Fruit fly (Drosophila melanogaster) whole organism, adult: ENCODE results near the gene Jhbp4.
A peak's percentile ranks its signal among the peaks of the same experiment; 100 is the strongest.

ENCODE experiments used
- CG11617 ChIP-seq: fragments of 200-800 bp; sonication (Bioruptor generic); optimal IDR thresholded peaks from 2 replicates; lab custom pipeline; 2017; ENCODE audit warnings: mild to moderate bottlenecking, missing biosample characterization, missing genetic modification reagents, missing genetic modification characterization
- CG12768 ChIP-seq: fragments of 200-800 bp; sonication (Bioruptor generic); optimal IDR thresholded peaks from 2 replicates; lab custom pipeline; 2017; ENCODE audit warnings: missing biosample characterization, missing genetic modification characterization, mild to moderate bottlenecking, moderate library complexity, missing genetic modification reagents
- CG14711 ChIP-seq: fragments of 200-800 bp; sonication (Bioruptor generic); optimal IDR thresholded peaks from 2 replicates; lab custom pipeline; 2018; ENCODE audit warnings: missing biosample characterization, mild to moderate bottlenecking, missing genetic modification characterization, moderate library complexity
- CG1620 ChIP-seq: fragments of 200-800 bp; sonication (Bioruptor generic); optimal IDR thresholded peaks from 2 replicates; lab custom pipeline; 2016; ENCODE audit warnings: missing biosample characterization, missing genetic modification characterization
- CG33017 ChIP-seq: fragments of 200-800 bp; sonication (Bioruptor generic); optimal IDR thresholded peaks from 2 replicates; lab custom pipeline; 2018; ENCODE audit warnings: missing biosample characterization, mild to moderate bottlenecking, missing genetic modification characterization, moderate library complexity
- CG5204 ChIP-seq: fragments of 200-800 bp; sonication (Bioruptor generic); optimal IDR thresholded peaks from 2 replicates; lab custom pipeline; 2016; ENCODE audit warnings: missing biosample characterization, missing genetic modification characterization
- CG7045 ChIP-seq: fragments of 200-800 bp; sonication (Bioruptor generic); optimal IDR thresholded peaks from 2 replicates; lab custom pipeline; 2017; ENCODE audit warnings: missing biosample characterization, mild to moderate bottlenecking, missing genetic modification characterization
- CG7101 ChIP-seq: fragments of 200-800 bp; sonication (Bioruptor generic); optimal IDR thresholded peaks from 2 replicates; lab custom pipeline; 2018; ENCODE audit warnings: missing biosample characterization, mild to moderate bottlenecking, missing genetic modification characterization, moderate library complexity
- Clk ChIP-seq: fragments of 200-800 bp; sonication (Bioruptor generic); optimal IDR thresholded peaks from 2 replicates; lab custom pipeline; 2017; ENCODE audit warnings: missing biosample characterization, missing genetic modification characterization
- Crg-1 ChIP-seq: fragments of 200-800 bp; sonication (Bioruptor generic); optimal IDR thresholded peaks from 2 replicates; lab custom pipeline; 2016; ENCODE audit warnings: missing biosample characterization, missing genetic modification characterization
- Hr96 ChIP-seq: fragments of 200-800 bp; sonication (Bioruptor generic); optimal IDR thresholded peaks from 2 replicates; lab custom pipeline; 2016; ENCODE audit warnings: missing biosample characterization, missing genetic modification characterization
- Mnt ChIP-seq: fragments of 200-800 bp; sonication (Bioruptor generic); optimal IDR thresholded peaks from 2 replicates; lab custom pipeline; 2016; ENCODE audit warnings: missing biosample characterization, mild to moderate bottlenecking, missing genetic modification characterization
- bab1 ChIP-seq: fragments of 200-800 bp; sonication (Bioruptor generic); optimal IDR thresholded peaks from 3 replicates; lab custom pipeline; 2019; ENCODE audit warnings: missing biosample characterization, mild to moderate bottlenecking, missing genetic modification characterization, moderate library complexity
- cic ChIP-seq: fragments of 200-800 bp; sonication (Bioruptor generic); optimal IDR thresholded peaks from 2 replicates; lab custom pipeline; 2017; ENCODE audit warnings: missing biosample characterization, mild to moderate bottlenecking, missing genetic modification characterization, moderate library complexity
- cnc ChIP-seq, 2 experiments: fragments of >200 bp; optimal IDR thresholded peaks; 2 replicates each; lab custom pipeline; 2017
- kay ChIP-seq: fragments of 200-800 bp; sonication (Bioruptor generic); peaks from one replicate; lab custom pipeline; 2016; ENCODE audit warnings: missing biosample characterization, missing genetic modification characterization, borderline replicate concordance
- ovo ChIP-seq: fragments of 200-800 bp; sonication (Bioruptor generic); optimal IDR thresholded peaks from 2 replicates; lab custom pipeline; 2016; ENCODE audit warnings: missing biosample characterization, missing genetic modification characterization
- pad ChIP-seq: fragments of 200-800 bp; sonication (Bioruptor generic); optimal IDR thresholded peaks from 3 replicates; lab custom pipeline; 2017; ENCODE audit warnings: missing biosample characterization, missing genetic modification characterization, mild to moderate bottlenecking, moderate library complexity, missing genetic modification reagents
- tj ChIP-seq: fragments of 200-800 bp; sonication (Bioruptor generic); optimal IDR thresholded peaks from 3 replicates; lab custom pipeline; 2017; ENCODE audit warnings: missing biosample characterization, mild to moderate bottlenecking, missing genetic modification characterization, moderate library complexity
- toe ChIP-seq: fragments of 200-800 bp; sonication (Bioruptor generic); optimal IDR thresholded peaks from 2 replicates; lab custom pipeline; 2016; ENCODE audit warnings: missing biosample characterization, missing genetic modification characterization

Gene Jhbp4

DNA sequence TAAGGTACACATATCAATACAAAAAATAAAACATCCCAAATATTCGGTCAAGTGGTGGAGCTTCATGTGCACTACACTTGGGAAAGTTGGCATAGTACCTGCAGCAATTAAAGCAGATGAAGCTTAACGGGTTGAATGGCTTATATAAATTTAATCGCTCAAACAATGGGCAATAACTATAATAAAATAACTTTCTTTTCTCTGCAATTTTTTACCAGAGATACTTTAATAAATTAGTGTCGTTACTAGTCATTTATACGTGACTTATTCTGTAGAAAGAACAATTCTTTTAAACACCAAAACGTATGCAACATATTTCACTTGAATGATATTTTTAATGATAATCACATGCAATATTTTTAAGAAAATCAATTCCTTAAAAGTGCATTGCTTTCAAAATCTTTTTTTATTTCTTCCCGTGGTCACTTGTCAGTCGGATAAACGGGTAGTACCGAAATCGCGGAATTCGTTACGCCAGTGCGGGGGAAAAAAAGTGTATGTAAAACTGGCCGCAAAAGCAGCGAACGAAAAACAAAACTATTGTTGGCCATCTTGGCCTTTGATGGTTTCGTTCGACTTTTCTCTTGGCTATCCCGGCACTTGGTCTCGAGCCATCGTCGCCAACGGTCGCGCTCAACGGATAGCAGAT lies at the start of gene Jhbp4:
Gene Jhbp4 (plus strand): TSS at position 599 of the 649 bp plus-strand sequence.
- no peak for TF ChIP-seq Hr96 (GFP tag; lab: Kevin White, UChicago)
- no peak for TF ChIP-seq Crg-1 (GFP tag; lab: Kevin White, UChicago)
- no peak for TF ChIP-seq CG33017 (tag; lab: Kevin White, UChicago)
- TF ChIP-seq CG7101 (tag; lab: Kevin White, UChicago), result no peak
- no peak for TF ChIP-seq CG11617
- no peak for TF ChIP-seq CG7045
- TF ChIP-seq CG14711 (tag; lab: Kevin White, UChicago), result no peak
- no peak for TF ChIP-seq toe
- TF ChIP-seq CG5204 (GFP tag; lab: Kevin White, UChicago), result no peak
- no peak for TF ChIP-seq tj (GFP tag; lab: Kevin White, UChicago)
- TF ChIP-seq Mnt (GFP tag; lab: Kevin White, UChicago), result no peak
- no peak for TF ChIP-seq bab1 (GFP tag; lab: Kevin White, UChicago)
- no peak for TF ChIP-seq cic (GFP tag; lab: Kevin White, UChicago)
- TF ChIP-seq pad (GFP tag; lab: Kevin White, UChicago), result no peak

DNA sequence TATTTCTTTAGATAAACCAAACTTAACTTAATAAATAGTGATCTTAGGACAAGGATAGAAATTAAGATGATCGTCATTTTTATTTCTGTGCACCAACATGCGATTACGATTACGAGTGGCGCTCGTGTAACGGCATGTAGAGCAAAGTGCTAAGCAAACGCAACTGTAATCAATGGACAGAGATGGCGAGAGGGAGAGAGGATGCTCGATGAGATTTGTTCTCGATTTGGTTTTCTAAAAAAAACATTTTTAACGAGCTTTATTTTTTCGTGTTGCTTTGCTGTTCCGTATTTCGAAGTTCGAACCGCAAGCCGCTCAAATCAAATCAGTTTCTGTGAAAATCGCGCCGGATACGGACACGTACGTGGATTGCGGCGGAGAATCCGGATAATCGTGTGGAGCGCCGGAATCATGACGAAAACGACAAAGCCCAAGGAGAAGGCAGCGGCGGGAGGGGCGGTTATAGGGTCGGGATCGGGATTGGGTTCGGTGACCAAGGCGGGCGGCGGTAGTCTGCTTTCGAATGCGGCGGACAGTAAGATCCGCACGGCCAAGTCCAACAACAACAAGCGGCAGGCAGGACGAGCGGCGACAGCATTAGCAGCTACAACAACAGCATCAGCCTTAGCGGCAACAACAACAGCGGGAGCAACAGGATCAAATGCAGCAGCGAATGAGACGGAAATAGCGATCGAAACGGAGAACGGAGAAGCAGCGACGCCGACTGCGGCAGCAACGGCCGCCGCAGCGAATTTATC lies 49.3 kb upstream of the Jhbp4 start:
- peak; percentile 4 for TF ChIP-seq cic (GFP tag; lab: Kevin White, UChicago)
- peak; percentile 69 for TF ChIP-seq ovo (GFP tag; lab: Kevin White, UChicago)
- no peak for TF ChIP-seq CG12768 (GFP tag; lab: Kevin White, UChicago)
- TF ChIP-seq pad (GFP tag; lab: Kevin White, UChicago), result no peak

- TF ChIP-seq CG14711 (tag; lab: Kevin White, UChicago) (no peak), tj (GFP tag; lab: Kevin White, UChicago) (peak; percentile 58)
Observed at dm6 chr3R:15994573-15994869, 48.8 kb upstream of the Jhbp4 start.

- no peak for TF ChIP-seq Hr96 (GFP tag; lab: Kevin White, UChicago)
Observed at dm6 chr3R:15998972-15999721, 44.2 kb upstream of the Jhbp4 start.

DNA sequence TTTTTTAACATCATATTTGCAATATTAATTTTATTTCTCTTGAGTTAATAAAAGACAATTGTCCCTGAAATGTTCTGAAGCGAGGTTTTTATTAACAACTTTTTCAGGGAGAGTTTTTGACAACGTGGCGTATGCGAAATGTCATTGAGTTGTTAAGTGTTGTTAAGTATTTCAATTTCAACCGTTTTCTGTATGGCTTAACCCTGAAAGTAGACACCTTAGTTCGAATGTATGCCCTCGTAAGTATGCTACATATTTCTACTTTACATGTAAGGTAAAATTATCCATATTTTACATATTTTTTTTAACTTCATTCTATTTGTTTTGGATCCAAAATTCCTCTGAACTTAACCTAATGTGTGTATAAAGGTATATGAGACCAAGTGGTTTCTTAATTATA lies 39.3 kb upstream of the Jhbp4 start:
- TF ChIP-seq bab1 (GFP tag; lab: Kevin White, UChicago), result peak; percentile 59
- no peak for TF ChIP-seq ovo (GFP tag; lab: Kevin White, UChicago)
- TF ChIP-seq Crg-1 (GFP tag; lab: Kevin White, UChicago), result peak; percentile 6
- peak; percentile 80 for TF ChIP-seq kay (GFP tag; lab: Kevin White, UChicago)
- no peak for TF ChIP-seq Hr96 (GFP tag; lab: Kevin White, UChicago)
- TF ChIP-seq pad (GFP tag; lab: Kevin White, UChicago), result peak; percentile 8

DNA sequence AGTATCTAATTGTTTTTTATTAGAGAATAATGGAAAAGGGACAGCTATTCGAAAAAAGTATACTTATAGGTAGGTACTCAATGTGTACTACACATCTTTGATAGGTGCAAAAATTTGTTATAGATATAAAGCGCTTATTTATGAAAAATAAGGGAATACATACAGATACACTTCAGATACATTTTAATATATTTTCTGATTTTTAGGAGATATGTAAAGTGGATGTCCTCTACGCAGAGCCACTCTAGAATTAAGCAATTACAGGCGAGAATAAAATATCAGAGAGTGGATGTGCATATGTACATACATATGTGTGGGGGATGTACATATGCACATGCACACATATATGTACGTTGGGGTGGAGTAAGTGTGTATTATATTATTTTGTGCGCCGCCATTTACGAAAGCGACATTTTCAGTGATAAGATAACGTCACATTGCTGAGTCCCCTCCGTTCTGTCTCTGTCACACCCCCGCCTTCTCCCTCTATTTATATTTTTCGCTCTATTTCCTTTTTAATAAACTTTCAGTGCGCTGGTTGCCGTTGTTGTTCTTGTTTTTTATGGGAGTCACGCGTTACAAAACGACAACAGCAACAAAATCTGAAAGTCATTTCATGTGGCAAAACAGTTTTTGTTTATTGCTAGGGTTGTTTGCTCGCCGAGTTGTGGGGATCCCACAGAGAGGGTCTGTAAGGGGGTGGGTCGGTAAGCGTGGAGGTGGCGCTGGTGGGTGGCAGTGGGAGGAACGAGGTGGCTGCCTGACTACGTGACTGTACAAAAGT lies 38.4 kb upstream of the Jhbp4 start:
- TF ChIP-seq cnc (optimal IDR thresholded peaks at IDR 0.05; lab: Kevin White, UChicago) (peak; percentile 66 to 69), Hr96 (GFP tag; lab: Kevin White, UChicago) (peak; percentile 56), kay (GFP tag; lab: Kevin White, UChicago) (peak; percentile 81), ovo (GFP tag; lab: Kevin White, UChicago) (peak; percentile 36), toe (peak; percentile 36), tj (GFP tag; lab: Kevin White, UChicago) (peak; percentile 33), CG12768 (GFP tag; lab: Kevin White, UChicago) (peak; percentile 88), CG7101 (tag; lab: Kevin White, UChicago) (peak; percentile 15), CG11617 (peak; percentile 56), pad (GFP tag; lab: Kevin White, UChicago) (peak; percentile 68), Clk (peak; percentile 73), cic (GFP tag; lab: Kevin White, UChicago) (peak; percentile 96), Mnt (GFP tag; lab: Kevin White, UChicago) (peak; percentile 89), CG33017 (tag; lab: Kevin White, UChicago) (peak; percentile 77), CG7045 (peak; percentile 53), Crg-1 (GFP tag; lab: Kevin White, UChicago) (peak; percentile 42), CG5204 (GFP tag; lab: Kevin White, UChicago) (peak; percentile 20), CG1620 (GFP tag; lab: Kevin White, UChicago) (no peak), bab1 (GFP tag; lab: Kevin White, UChicago) (peak; percentile 7), CG14711 (tag; lab: Kevin White, UChicago) (peak; percentile 58)
